Worm (Caenorhabditis elegans) whole organism, L3 larva: Measurements from ENCODE around the gene F56F11.2.
"Not testable (repeated sequence)": the region's sequence is repeated elsewhere in the genome, so short reads cannot be mapped to it uniquely, and the experiment has no call there.

Experiments used
- ama-1 ChIP-seq: fragments of 150-350 bp; optimal IDR thresholded peaks from 2 replicates; lab custom pipeline; 2018
- pqm-1 ChIP-seq: fragments of 150-350 bp; optimal IDR thresholded peaks from 2 replicates; lab custom pipeline; 2017; ENCODE audit warnings: missing biosample characterization, missing genetic modification characterization, inconsistent platforms

DNA sequence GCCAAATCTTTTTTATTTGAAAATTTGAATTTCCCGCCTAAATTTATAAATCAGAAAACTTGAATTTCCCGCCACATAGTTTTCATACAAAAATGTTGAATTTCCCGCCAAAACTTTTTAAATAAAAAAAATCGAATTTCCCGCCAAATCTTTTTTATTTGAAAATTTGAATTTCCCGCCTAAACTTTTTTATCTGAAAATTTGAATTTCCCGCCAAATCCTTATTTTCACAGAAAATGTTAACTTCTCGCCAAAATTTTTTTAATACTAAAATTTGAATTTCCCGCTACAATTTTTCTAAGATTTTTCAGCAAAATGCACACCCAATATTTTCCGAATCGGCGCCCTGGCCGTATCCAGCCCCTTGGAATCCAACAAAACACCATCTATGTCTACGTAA lies at the start of gene F56F11.2:
- not testable (repeated sequence) for TF ChIP-seq pqm-1; ama-1 (lab: Kevin White, UChicago)
